Worm (Caenorhabditis elegans): Measurements from ENCODE around the gene snb-1.

DNA sequence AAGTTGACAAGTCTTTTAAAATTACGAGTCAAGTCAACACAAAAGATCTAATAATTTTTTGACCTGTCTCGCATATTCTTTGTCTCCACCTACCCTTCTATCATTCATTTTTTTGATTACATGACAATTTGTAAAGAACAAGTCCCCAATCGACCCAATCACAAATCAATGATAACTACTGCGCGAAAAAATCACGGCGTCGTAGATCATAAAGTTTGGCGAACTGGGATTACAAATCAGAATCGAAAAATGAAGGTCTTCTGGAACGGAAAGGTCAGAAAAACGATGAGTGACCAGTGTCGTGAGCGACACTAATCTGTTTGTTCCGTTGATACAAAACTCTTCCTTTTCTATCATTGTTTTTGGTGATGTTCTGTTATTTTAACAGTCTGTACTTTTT, 33.8 kb upstream of the snb-1 start:
- TF ChIP-seq mep-1 (tag; optimal IDR thresholded peaks at IDR 0.05) = no peak
- TF ChIP-seq sptf-1 (tag; optimal IDR thresholded peaks at IDR 0.05) = no peak
- no peak for TF ChIP-seq ztf-11 (tag; optimal IDR thresholded peaks at IDR 0.05)
- TF ChIP-seq nhr-2 (tag; optimal IDR thresholded peaks at IDR 0.05) = no peak
- TF ChIP-seq snpc-4 (tag; optimal IDR thresholded peaks at IDR 0.05) = no peak
- no peak for TF ChIP-seq lin-32 (GFP tag; optimal IDR thresholded peaks at IDR 0.05)

Measured in whole organism, mixed stage, embryonic.